Worm (Caenorhabditis elegans): Measurements from ENCODE around the gene F57G8.7.

Gene F57G8.7

ce11 chrV:16357253-16357652 lies 28.3 kb downstream of the F57G8.7 start, which contains the start of gene pptr-1:
pptr-1 (plus strand) TSS chrV:16357521.
- TF ChIP-seq ceh-82 (tag; optimal IDR thresholded peaks at IDR 0.05) (peak in 1 of 3 experiments; percentile 5), C16A3.4 (tag; optimal IDR thresholded peaks at IDR 0.05) (no peak), elt-2 (tag; optimal IDR thresholded peaks at IDR 0.05) (peak; percentile 43), hlh-4 (tag; optimal IDR thresholded peaks at IDR 0.05) (no peak), vab-15 (tag; optimal IDR thresholded peaks at IDR 0.05) (no peak), blmp-1 (tag; optimal IDR thresholded peaks at IDR 0.05) (peak; percentile 88), skn-1 (tag; optimal IDR thresholded peaks at IDR 0.05) (peak; percentile 5), dsc-1 (tag; optimal IDR thresholded peaks at IDR 0.05) (no peak), aly-2 (tag; optimal IDR thresholded peaks at IDR 0.05) (no peak), lsy-2 (tag; optimal IDR thresholded peaks at IDR 0.05) (no peak), unc-86 (tag; optimal IDR thresholded peaks at IDR 0.05) (no peak)

- TF ChIP-seq unc-130 (tag; optimal IDR thresholded peaks at IDR 0.05) (no peak), ceh-82 (tag; optimal IDR thresholded peaks at IDR 0.05) (no peak), sox-4 (tag; optimal IDR thresholded peaks at IDR 0.05) (no peak), nhr-47 (tag; optimal IDR thresholded peaks at IDR 0.05) (no peak), egl-27 (tag; optimal IDR thresholded peaks at IDR 0.05) (no peak), tbx-2 (tag; optimal IDR thresholded peaks at IDR 0.05) (no peak), mef-2 (tag; optimal IDR thresholded peaks at IDR 0.05) (no peak), Y116A8C.19 (tag; optimal IDR thresholded peaks at IDR 0.05; ENCODE audit: borderline replicate concordance) (no peak), ceh-63 (GFP tag; optimal IDR thresholded peaks at IDR 0.05) (no peak), lsy-2 (tag; optimal IDR thresholded peaks at IDR 0.05) (no peak), ceh-90 (tag; optimal IDR thresholded peaks at IDR 0.05) (no peak), hlh-17 (GFP tag; optimal IDR thresholded peaks at IDR 0.05; ENCODE audit: borderline replicate concordance) (no peak), pax-3 (tag; optimal IDR thresholded peaks at IDR 0.05) (no peak), lin-14 (GFP tag; optimal IDR thresholded peaks at IDR 0.05) (no peak), elt-3 (tag; optimal IDR thresholded peaks at IDR 0.05) (no peak), zag-1 (tag; optimal IDR thresholded peaks at IDR 0.05) (no peak), ceh-8 (GFP tag; optimal IDR thresholded peaks at IDR 0.05) (no peak), unc-86 (tag; optimal IDR thresholded peaks at IDR 0.05) (no peak)
Observed at ce11 chrV:16361350-16361749, 32.4 kb downstream of the F57G8.7 start.

DNA sequence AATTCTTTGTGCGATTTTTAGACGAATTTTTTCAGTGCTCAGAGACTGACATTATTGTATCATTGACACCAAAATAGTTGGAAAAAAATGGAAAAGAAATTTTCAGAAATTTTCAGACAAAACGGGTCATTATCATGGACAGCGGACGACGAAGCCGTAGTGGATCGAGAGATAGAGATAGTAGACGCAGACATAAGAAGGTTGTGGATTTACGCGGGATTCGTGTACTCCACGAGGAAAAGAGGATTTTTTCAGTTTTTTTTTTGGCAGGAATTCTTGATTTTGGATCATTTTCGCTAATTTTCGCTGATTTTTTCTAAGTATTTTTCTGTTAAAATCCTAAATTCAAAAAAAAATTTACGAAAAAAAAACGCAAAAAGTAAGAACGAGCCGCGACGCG lies 38.6 kb downstream of the F57G8.7 start, which contains the start of gene W08G11.3:
Gene W08G11.3, plus strand, starts transcription at position 107 of the 400 bp plus-strand sequence.
- peak; percentile 2 for TF ChIP-seq nhr-71 (tag; optimal IDR thresholded peaks at IDR 0.05)
- TF ChIP-seq nhr-237 (tag; optimal IDR thresholded peaks at IDR 0.05) = no peak
- peak in 1 of 3 experiments; percentile 2 for TF ChIP-seq ceh-82 (tag; optimal IDR thresholded peaks at IDR 0.05)
- TF ChIP-seq C34B4.2 (tag; optimal IDR thresholded peaks at IDR 0.05) = no peak
- peak; percentile 40 for TF ChIP-seq aly-2 (tag; optimal IDR thresholded peaks at IDR 0.05)

ce11 chrV:16368143-16368542 lies 39.2 kb downstream of the F57G8.7 start:
- no peak for TF ChIP-seq egl-27 (tag; optimal IDR thresholded peaks at IDR 0.05)
- no peak for TF ChIP-seq efl-1 (optimal IDR thresholded peaks at IDR 0.05)
- TF ChIP-seq efl-1 (GFP tag; optimal IDR thresholded peaks at IDR 0.05 in 1 of 2) = peak in 1 of 2 experiments; percentile 55

DNA sequence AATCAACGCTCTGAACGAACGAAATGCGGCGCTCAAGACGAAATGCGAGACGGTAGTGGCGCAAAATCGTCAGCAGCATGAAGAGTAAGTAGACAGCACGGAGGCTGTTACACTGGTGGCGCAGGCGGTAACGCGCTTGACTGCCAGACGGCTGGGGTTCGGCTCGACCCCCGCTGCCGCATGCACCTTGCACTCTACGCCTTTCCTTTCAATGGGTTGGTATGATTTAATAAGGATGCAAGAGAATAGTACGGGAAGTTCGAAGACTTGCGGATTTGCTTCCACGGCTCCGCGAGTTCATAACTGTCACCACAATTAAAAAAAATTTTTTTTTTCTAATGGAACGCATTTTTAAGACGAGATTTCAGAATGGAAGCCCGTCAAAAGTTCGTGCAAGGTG lies 41.1 kb downstream of the F57G8.7 start:
- TF ChIP-seq fkh-4 (tag; optimal IDR thresholded peaks at IDR 0.05; ENCODE audit: borderline replicate concordance) (no peak), efl-1 (optimal IDR thresholded peaks at IDR 0.05) (peak; percentile 62 to 66), efl-1 (GFP tag; optimal IDR thresholded peaks at IDR 0.05 in 1 of 2) (peak; percentile 48 to 92), ceh-82 (tag; optimal IDR thresholded peaks at IDR 0.05) (peak; percentile 59 to 76 (median 61)), ces-1 (GFP tag; optimal IDR thresholded peaks at IDR 0.05) (no peak), nhr-47 (tag; optimal IDR thresholded peaks at IDR 0.05) (peak; percentile 83), skn-1 (tag; optimal IDR thresholded peaks at IDR 0.05) (peak; percentile 63), zip-4 (GFP tag; optimal IDR thresholded peaks at IDR 0.05) (peak; percentile 61), C34B4.2 (tag; optimal IDR thresholded peaks at IDR 0.05) (no peak), lsy-2 (tag; optimal IDR thresholded peaks at IDR 0.05) (peak; percentile 44 to 45), ceh-63 (GFP tag; optimal IDR thresholded peaks at IDR 0.05) (no peak), ztf-4 (tag; optimal IDR thresholded peaks at IDR 0.05) (no peak), C16A3.4 (tag; optimal IDR thresholded peaks at IDR 0.05) (peak; percentile 74), lin-39 (tag; optimal IDR thresholded peaks at IDR 0.05) (peak; percentile 12), fkh-8 (tag; optimal IDR thresholded peaks at IDR 0.05) (peak; percentile 17), ets-5 (GFP tag; IDR thresholded peaks at IDR 0.05) (no peak), nhr-11 (tag; optimal IDR thresholded peaks at IDR 0.05) (no peak), egl-27 (tag; optimal IDR thresholded peaks at IDR 0.05) (no peak), elt-2 (tag; optimal IDR thresholded peaks at IDR 0.05) (peak; percentile 53), snpc-4 (tag; optimal IDR thresholded peaks at IDR 0.05) (peak; percentile 62), ceh-8 (GFP tag; optimal IDR thresholded peaks at IDR 0.05) (peak; percentile 34), Y116A8C.19 (tag; optimal IDR thresholded peaks at IDR 0.05; ENCODE audit: borderline replicate concordance) (no peak), unc-30 (tag; optimal IDR thresholded peaks at IDR 0.05) (no peak), fkh-10 (GFP tag; optimal IDR thresholded peaks at IDR 0.05) (no peak), nhr-71 (tag; optimal IDR thresholded peaks at IDR 0.05) (peak; percentile 82), aly-2 (tag; optimal IDR thresholded peaks at IDR 0.05) (peak; percentile 22), unc-130 (tag; optimal IDR thresholded peaks at IDR 0.05) (peak; percentile 53)

Data from whole organism, L1 larva.